Fruit fly (Drosophila melanogaster) whole organism, embryonic: ENCODE data around the gene sob.

ENCODE experiments used
- Atf3 ChIP-seq: fragments of 200-800 bp; sonication (Bioruptor generic); optimal IDR thresholded peaks from 3 replicates; lab custom pipeline; 2016; ENCODE audit warnings: missing biosample characterization, missing genetic modification characterization
- Bgb ChIP-seq: fragments of 200-800 bp; sonication (Bioruptor generic); IDR thresholded peaks from 2 replicates; pipeline ENCODE4 v1.3.6; 2022; ENCODE audit warnings: missing biosample characterization, missing genetic modification characterization; ENCODE audit not compliant: partially characterized antibody
- C15 ChIP-seq: fragments of 200-800 bp; sonication (Bioruptor generic); IDR thresholded peaks from 3 replicates; pipeline ENCODE4 v1.3.6; 2022; ENCODE audit warnings: missing biosample characterization, missing genetic modification characterization
- CG10147 ChIP-seq: fragments of 200-800 bp; sonication (Bioruptor generic); optimal IDR thresholded peaks from 2 replicates; lab custom pipeline; 2019; ENCODE audit warnings: missing biosample characterization, mild to moderate bottlenecking, missing genetic modification characterization, moderate library complexity
- CG10321 ChIP-seq: fragments of 200-800 bp; sonication (Bioruptor generic); IDR thresholded peaks from 2 replicates; pipeline ENCODE4 v1.3.6; 2022; ENCODE audit warnings: missing biosample characterization, missing genetic modification characterization
- CG10366 ChIP-seq: fragments of 200-800 bp; sonication (Bioruptor generic); IDR thresholded peaks from 2 replicates; pipeline ENCODE4 v1.3.6; 2022; ENCODE audit warnings: missing biosample characterization, missing genetic modification characterization
- CG12155 ChIP-seq: fragments of 200-800 bp; sonication (Bioruptor generic); optimal IDR thresholded peaks from 3 replicates; lab custom pipeline; 2016; ENCODE audit warnings: missing biosample characterization, missing genetic modification characterization
- CG12236 ChIP-seq: fragments of 200-800 bp; sonication (Bioruptor generic); optimal IDR thresholded peaks from 2 replicates; lab custom pipeline; 2016; ENCODE audit warnings: missing biosample characterization, missing genetic modification characterization
- CG15011 ChIP-seq: fragments of 200-800 bp; sonication (Bioruptor generic); optimal IDR thresholded peaks from 3 replicates; lab custom pipeline; 2018; ENCODE audit warnings: missing biosample characterization, mild to moderate bottlenecking, missing genetic modification characterization
- CG15269 ChIP-seq: fragments of 200-800 bp; sonication (Bioruptor generic); optimal IDR thresholded peaks from 2 replicates; lab custom pipeline; 2018; ENCODE audit warnings: missing biosample characterization, mild to moderate bottlenecking, missing genetic modification characterization, moderate library complexity
- CG16863 ChIP-seq: fragments of 200-800 bp; sonication (Bioruptor generic); optimal IDR thresholded peaks from 3 replicates; lab custom pipeline; 2016; ENCODE audit warnings: missing biosample characterization, missing genetic modification characterization
- CG17829 ChIP-seq: fragments of 200-800 bp; optimal IDR thresholded peaks from 2 replicates; lab custom pipeline; 2019; ENCODE audit warnings: missing biosample characterization, mild to moderate bottlenecking, missing genetic modification characterization, moderate library complexity
- CG18011 ChIP-seq: fragments of 200-800 bp; sonication (Bioruptor generic); optimal IDR thresholded peaks from 2 replicates; lab custom pipeline; 2017; ENCODE audit warnings: missing biosample characterization, missing genetic modification characterization, mild to moderate bottlenecking, moderate library complexity, missing genotype
- CG2116 ChIP-seq: fragments of 200-800 bp; sonication (Bioruptor generic); optimal IDR thresholded peaks from 3 replicates; lab custom pipeline; 2018; ENCODE audit warnings: missing biosample characterization, mild to moderate bottlenecking, missing genetic modification characterization
- CG2712 ChIP-seq: fragments of 200-800 bp; optimal IDR thresholded peaks from 3 replicates; lab custom pipeline; 2019; ENCODE audit warnings: missing biosample characterization, mild to moderate bottlenecking, missing genetic modification characterization, moderate library complexity
- CG3847 ChIP-seq: fragments of 200-800 bp; sonication (Bioruptor generic); IDR thresholded peaks from 2 replicates; pipeline ENCODE4 v1.3.6; 2022; ENCODE audit warnings: missing biosample characterization, missing genetic modification characterization
- CG42726 ChIP-seq: fragments of 200-800 bp; sonication (Bioruptor generic); IDR thresholded peaks from 2 replicates; pipeline ENCODE4 v1.3.6; 2022; ENCODE audit warnings: missing biosample characterization, missing genetic modification characterization; ENCODE audit not compliant: partially characterized antibody
- CG4282 ChIP-seq: fragments of 200-800 bp; sonication (Bioruptor generic); optimal IDR thresholded peaks from 2 replicates; lab custom pipeline; 2016; ENCODE audit warnings: missing biosample characterization, missing genetic modification characterization
- CG4404 ChIP-seq: fragments of 200-800 bp; sonication (Bioruptor generic); IDR thresholded peaks from 2 replicates; pipeline ENCODE4 v1.3.6; 2022; ENCODE audit warnings: missing biosample characterization, missing genetic modification characterization
- CG8290 ChIP-seq, 3 experiments: fragments of 200-800 bp; sonication (Bioruptor generic); optimal IDR thresholded peaks; 2 replicates each; lab custom pipeline; 2016 to 2019; ENCODE audit warnings: missing biosample characterization in 3 of 3, missing genetic modification characterization in 3 of 3, mild to moderate bottlenecking in 2 of 3, moderate library complexity in 1 of 3
- CG8765 ChIP-seq: fragments of 200-800 bp; sonication (Bioruptor generic); IDR thresholded peaks from 2 replicates; pipeline ENCODE4 v1.3.6; 2022; ENCODE audit warnings: missing biosample characterization, missing genetic modification characterization
- CG9437 ChIP-seq: fragments of 200-800 bp; sonication (Bioruptor generic); optimal IDR thresholded peaks from 2 replicates; lab custom pipeline; 2018; ENCODE audit warnings: missing biosample characterization, mild to moderate bottlenecking, missing genetic modification characterization
- CG9876 ChIP-seq: fragments of 200-800 bp; sonication (Bioruptor generic); optimal IDR thresholded peaks from 2 replicates; lab custom pipeline; 2016; ENCODE audit warnings: missing biosample characterization, missing genetic modification characterization
- CTCF ChIP-seq: fragments of 200-800 bp; sonication (Bioruptor generic); optimal IDR thresholded peaks from 2 replicates; lab custom pipeline; 2017; ENCODE audit warnings: missing biosample characterization, mild to moderate bottlenecking, missing genetic modification characterization, moderate library complexity
- Elba2 ChIP-seq: fragments of 200-800 bp; sonication (Bioruptor generic); optimal IDR thresholded peaks from 3 replicates; lab custom pipeline; 2016; ENCODE audit warnings: missing biosample characterization, missing genetic modification characterization
- GATAe ChIP-seq: fragments of 200-800 bp; sonication (Bioruptor generic); conservative IDR thresholded peaks from 2 replicates; pipeline ENCODE4 v1.3.6; 2022; ENCODE audit warnings: missing biosample characterization, missing genetic modification characterization
- HLH3B ChIP-seq: fragments of 200-800 bp; sonication (Bioruptor generic); IDR thresholded peaks from 2 replicates; pipeline ENCODE4 v1.3.6; 2022; ENCODE audit warnings: missing biosample characterization, missing genetic modification characterization
- MBD-R2 ChIP-seq: fragments of 200-800 bp; sonication (Bioruptor generic); IDR thresholded peaks from 2 replicates; pipeline ENCODE4 v1.3.6; 2022; ENCODE audit warnings: missing biosample characterization, missing genetic modification characterization
- NFAT ChIP-seq: fragments of 200-800 bp; sonication (Bioruptor generic); IDR thresholded peaks from 2 replicates; pipeline ENCODE4 v1.3.6; 2022; ENCODE audit warnings: missing biosample characterization, missing genetic modification characterization
- Neu2 ChIP-seq: fragments of 200-800 bp; sonication (Bioruptor generic); optimal IDR thresholded peaks from 3 replicates; lab custom pipeline; 2016; ENCODE audit warnings: missing biosample characterization, missing genetic modification characterization, borderline replicate concordance
- Nf-YC ChIP-seq: fragments of 200-800 bp; optimal IDR thresholded peaks from 3 replicates; lab custom pipeline; 2019; ENCODE audit warnings: missing biosample characterization, mild to moderate bottlenecking, missing genetic modification characterization, moderate library complexity
- Oli ChIP-seq: fragments of 200-800 bp; sonication (Bioruptor generic); optimal IDR thresholded peaks from 2 replicates; lab custom pipeline; 2018; ENCODE audit warnings: missing biosample characterization, mild to moderate bottlenecking, missing genetic modification characterization, moderate library complexity
- PHDP ChIP-seq: fragments of 200-800 bp; sonication (Bioruptor generic); optimal IDR thresholded peaks from 3 replicates; lab custom pipeline; 2018; ENCODE audit warnings: missing biosample characterization, mild to moderate bottlenecking, missing genetic modification characterization, moderate library complexity
- Sox102F ChIP-seq: fragments of 200-800 bp; sonication (Bioruptor generic); optimal IDR thresholded peaks from 2 replicates; lab custom pipeline; 2018; ENCODE audit warnings: missing biosample characterization, mild to moderate bottlenecking, missing genetic modification characterization, moderate library complexity
- al ChIP-seq: fragments of 200-800 bp; sonication (Bioruptor generic); IDR thresholded peaks from 2 replicates; pipeline ENCODE4 v1.3.6; 2022; ENCODE audit warnings: missing biosample characterization, missing genetic modification characterization
- ash1 ChIP-seq: fragments of 200-800 bp; sonication (Bioruptor generic); optimal IDR thresholded peaks from 2 replicates; lab custom pipeline; 2018; ENCODE audit warnings: missing biosample characterization, mild to moderate bottlenecking, missing genetic modification characterization
- crc ChIP-seq: fragments of 200-800 bp; sonication (Bioruptor generic); optimal IDR thresholded peaks from 2 replicates; lab custom pipeline; 2016; ENCODE audit warnings: missing biosample characterization, missing genetic modification characterization
- da ChIP-seq: fragments of 200-800 bp; sonication (Bioruptor generic); optimal IDR thresholded peaks from 2 replicates; lab custom pipeline; 2016; ENCODE audit warnings: missing biosample characterization, missing genetic modification characterization
- fu2 ChIP-seq: fragments of 200-800 bp; sonication (Bioruptor generic); optimal IDR thresholded peaks from 2 replicates; lab custom pipeline; 2016; ENCODE audit warnings: missing biosample characterization, missing genetic modification characterization
- gsb-n ChIP-seq: fragments of 200-800 bp; sonication (Bioruptor generic); optimal IDR thresholded peaks from 3 replicates; lab custom pipeline; 2018; ENCODE audit warnings: missing biosample characterization, mild to moderate bottlenecking, missing genetic modification characterization
- h ChIP-seq: fragments of >200 bp; optimal IDR thresholded peaks from 2 replicates; lab custom pipeline; 2017
- insv ChIP-seq, 2 experiments: fragments of 200-800 bp; sonication (Bioruptor generic); optimal IDR thresholded peaks; 3 replicates each; lab custom pipeline; 2016 to 2018; ENCODE audit warnings: missing biosample characterization in 2 of 2, missing genetic modification characterization in 2 of 2
- jumu ChIP-seq: fragments of 200-800 bp; sonication (Bioruptor generic); optimal IDR thresholded peaks from 3 replicates; lab custom pipeline; 2016; ENCODE audit warnings: missing biosample characterization, missing genetic modification characterization
- lab ChIP-seq: fragments of 200-800 bp; sonication (Bioruptor generic); optimal IDR thresholded peaks from 3 replicates; lab custom pipeline; 2017; ENCODE audit warnings: missing biosample characterization, missing genetic modification characterization, mild to moderate bottlenecking, moderate library complexity, missing genetic modification reagents
- lov ChIP-seq, 2 experiments: fragments of 200-800 bp in 1 of 2; fragments of >200 bp in 1 of 2; sonication (Bioruptor generic) in 1 of 2; IDR thresholded peaks in 1 of 2; optimal IDR thresholded peaks in 1 of 2; 2 replicates in 1 of 2; 3 replicates in 1 of 2; pipeline versions ENCODE4 v1.3.6 to Lab custom; 2017 to 2022; ENCODE audit warnings: missing biosample characterization in 1 of 2, missing genetic modification characterization in 1 of 2
- oc ChIP-seq: fragments of 200-800 bp; sonication (Bioruptor generic); optimal IDR thresholded peaks from 2 replicates; lab custom pipeline; 2018; ENCODE audit warnings: missing biosample characterization, mild to moderate bottlenecking, missing genetic modification characterization, moderate library complexity
- salm ChIP-seq: fragments of 200-800 bp; sonication (Bioruptor generic); optimal IDR thresholded peaks from 2 replicates; lab custom pipeline; 2018; ENCODE audit warnings: missing biosample characterization, mild to moderate bottlenecking, missing genetic modification characterization
- shn ChIP-seq: fragments of 200-800 bp; sonication (Bioruptor generic); optimal IDR thresholded peaks from 3 replicates; lab custom pipeline; 2016; ENCODE audit warnings: missing biosample characterization, missing genetic modification characterization
- so ChIP-seq: fragments of 200-800 bp; sonication (Bioruptor generic); IDR thresholded peaks from 3 replicates; pipeline ENCODE4 v1.3.6; 2022; ENCODE audit warnings: missing biosample characterization, missing genetic modification characterization
- z ChIP-seq: fragments of 200-800 bp; sonication (Bioruptor generic); IDR thresholded peaks from 3 replicates; pipeline ENCODE4 v1.3.6; 2022; ENCODE audit warnings: missing biosample characterization, missing genetic modification characterization
- zfh1 ChIP-seq: fragments of 200-800 bp; sonication (Bioruptor generic); IDR thresholded peaks from 3 replicates; pipeline ENCODE4 v1.3.6; 2022; ENCODE audit warnings: missing biosample characterization, missing genetic modification characterization

Gene sob

DNA sequence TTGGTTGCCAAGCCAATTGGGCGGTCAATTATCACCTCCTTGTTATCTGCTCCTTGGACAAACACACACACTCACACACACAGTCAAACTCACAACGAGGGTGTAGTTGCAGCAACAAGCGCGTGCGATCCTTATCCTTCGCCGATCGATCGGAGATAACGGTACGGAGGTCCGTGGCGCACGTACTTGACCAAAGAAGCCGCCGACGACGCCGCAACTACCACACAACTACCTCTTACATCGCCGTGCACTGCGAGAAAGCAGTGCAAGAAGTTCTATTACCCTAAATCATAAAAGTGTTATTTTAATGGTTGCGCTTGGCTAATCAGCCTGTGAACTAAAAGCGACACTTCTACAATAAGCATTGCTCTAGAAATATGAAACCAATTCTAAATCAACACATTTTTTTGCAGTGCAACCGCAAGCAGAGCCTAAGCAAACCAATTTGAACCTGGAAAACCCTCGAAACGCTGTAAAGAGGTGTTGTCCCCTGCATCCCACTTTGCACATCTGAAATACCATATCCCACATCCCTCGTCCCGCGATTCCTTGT is 47.5 kb downstream of the sob start (continued):
- TF ChIP-seq al (GFP tag; lab: Robert Waterston, UW) (no peak), zfh1 (GFP tag; lab: Robert Waterston, UW) (peak; percentile 79), CG16863 (GFP tag; lab: Kevin White, UChicago) (peak; percentile 25), CG17829 (peak; percentile 76), CG12236 (GFP tag; lab: Kevin White, UChicago) (peak; percentile 22), CG18011 (no peak), ash1 (GFP tag; lab: Kevin White, UChicago) (no peak), CG2712 (tag; lab: Kevin White, UChicago) (peak; percentile 69), lov (optimal IDR thresholded peaks at IDR 0.05; lab: Kevin White, UChicago) (no peak), lov (GFP tag; IDR thresholded peaks at IDR 0.05; lab: Robert Waterston, UW) (0 out of 3 replicates have a peak, but pooled peaks have one; percentile 58), CG2116 (GFP tag; lab: Kevin White, UChicago) (no peak), CTCF (no peak), salm (no peak), lab (GFP tag; lab: Kevin White, UChicago) (no peak), jumu (GFP tag; lab: Kevin White, UChicago) (peak; percentile 59), CG15269 (tag; lab: Kevin White, UChicago) (no peak), CG42726 (GFP tag; lab: Robert Waterston, UW) (no peak), CG9437 (peak; percentile 8), CG10366 (GFP tag; lab: Robert Waterston, UW) (no peak; the same call in 1 of the 2 replicates), CG8290 (GFP tag; optimal IDR thresholded peaks at IDR 0.05; lab: Kevin White, UChicago) (no peak), CG8290 (tag; optimal IDR thresholded peaks at IDR 0.05; lab: Kevin White, UChicago) (no peak), insv (GFP tag; optimal IDR thresholded peaks at IDR 0.05; lab: Kevin White, UChicago) (no peak), Bgb (no peak), NFAT (GFP tag; lab: Robert Waterston, UW) (no peak), Oli (peak; percentile 56), Neu2 (peak; percentile 78), gsb-n (tag; lab: Kevin White, UChicago) (peak; percentile 36), Elba2 (peak; percentile 76), C15 (GFP tag; lab: Robert Waterston, UW) (no peak), MBD-R2 (no peak; the same call in 1 of the 2 replicates), h (lab: Kevin White, UChicago) (no peak), Nf-YC (tag; lab: Kevin White, UChicago) (no peak), CG8765 (GFP tag; lab: Robert Waterston, UW) (peak; percentile 84), CG4282 (GFP tag; lab: Kevin White, UChicago) (no peak), CG4404 (peak; percentile 85), crc (no peak), Atf3 (peak; percentile 17), Sox102F (peak; percentile 16), oc (tag; lab: Kevin White, UChicago) (no peak), da (GFP tag; lab: Kevin White, UChicago) (no peak), CG15011 (no peak), CG9876 (GFP tag; lab: Kevin White, UChicago) (peak; percentile 31), CG3847 (0 out of 2 replicates have a peak, but pooled peaks have one; percentile 9), fu2 (GFP tag; lab: Kevin White, UChicago) (no peak), PHDP (tag; lab: Kevin White, UChicago) (no peak), shn (GFP tag; lab: Kevin White, UChicago) (peak; percentile 44), CG10321 (GFP tag; lab: Robert Waterston, UW) (no peak; the same call in 1 of the 2 replicates), HLH3B (no peak), CG10147 (GFP tag; lab: Kevin White, UChicago) (no peak), z (GFP tag; lab: Robert Waterston, UW) (no peak), GATAe (GFP tag; lab: Robert Waterston, UW) (no peak), CG12155 (peak; percentile 45), so (GFP tag; lab: Robert Waterston, UW) (no peak)
